Worm (Caenorhabditis elegans): ENCODE measurements around the gene math-22.

DNA sequence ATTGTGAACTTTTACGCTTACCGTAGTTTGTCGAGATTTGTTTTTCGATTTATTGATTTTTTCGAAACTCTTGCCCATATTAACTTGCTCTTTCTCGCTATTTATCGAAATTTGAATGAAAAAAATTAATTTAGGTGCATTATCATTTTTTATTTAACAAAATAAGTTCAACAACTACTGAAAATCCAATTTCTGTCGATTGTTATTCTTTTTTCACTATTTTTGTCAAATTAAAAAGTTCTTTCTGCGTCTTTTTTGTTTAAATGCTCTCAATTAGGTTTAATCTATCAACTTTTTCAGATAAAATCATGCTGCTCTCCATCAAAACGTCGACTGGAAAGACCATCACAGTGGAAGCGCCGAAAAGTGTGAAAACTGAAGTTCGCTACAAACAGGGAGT is 21.0 kb downstream of the math-22 start, which contains the start of gene F52C6.2:
- TF ChIP-seq unc-39 (tag; optimal IDR thresholded peaks at IDR 0.05) (no peak), blmp-1 (tag; optimal IDR thresholded peaks at IDR 0.05; ENCODE audit: insufficient read depth) (no peak), elt-3 (tag; optimal IDR thresholded peaks at IDR 0.05) (no peak), lin-39 (tag; optimal IDR thresholded peaks at IDR 0.05) (no peak)
